Worm (Caenorhabditis elegans) whole organism, late embryonic: ENCODE data around the gene F02C12.1.
"Not testable (repeated sequence)": the region's sequence is repeated elsewhere in the genome, so short reads cannot be mapped to it uniquely, and the experiment has no call there.

Source experiments
- ama-1 ChIP-seq: fragments of 150-350 bp; optimal IDR thresholded peaks from 2 replicates; lab custom pipeline; 2014
- ceh-18 ChIP-seq: sonication (generic microtip); optimal IDR thresholded peaks from 2 replicates; lab custom pipeline; 2016; ENCODE audit warnings: missing genetic modification characterization, missing compliant biosample characterization
- ceh-30 ChIP-seq: fragments of 150-350 bp; optimal IDR thresholded peaks from 2 replicates; lab custom pipeline; 2014; ENCODE audit warnings: missing biosample characterization, missing genetic modification characterization
- ceh-9 ChIP-seq: sonication (generic microtip); optimal IDR thresholded peaks from 2 replicates; lab custom pipeline; 2016; ENCODE audit warnings: mild to moderate bottlenecking, missing genetic modification characterization, inconsistent platforms, missing compliant biosample characterization
- tbx-7 ChIP-seq: sonication (generic microtip); optimal IDR thresholded peaks from 2 replicates; lab custom pipeline; 2016; ENCODE audit warnings: missing genotype, missing genetic modification characterization, missing compliant biosample characterization

- not testable (repeated sequence) for TF ChIP-seq tbx-7 (tag; lab: Kevin White, UChicago); ama-1 (lab: Kevin White, UChicago); ceh-9; ceh-18 (tag; lab: Kevin White, UChicago); ceh-30 (tag; lab: Kevin White, UChicago)
These were observed 26.9 kb downstream of the F02C12.1 start, which contains the start of gene fkh-4 for ce11 chrX:13428755-13429154.
